Worm (Caenorhabditis elegans): Measurements from ENCODE around the gene mrps-18A.

Gene mrps-18A

ce11 chrIII:8300860-8301396, 30.8 kb downstream of the mrps-18A start:
- no peak for TF ChIP-seq blmp-1 (tag; optimal IDR thresholded peaks at IDR 0.05)
- no peak for TF ChIP-seq ces-1 (GFP tag; optimal IDR thresholded peaks at IDR 0.05)
- peak; percentile 63 for TF ChIP-seq dsc-1 (tag; optimal IDR thresholded peaks at IDR 0.05)

- TF ChIP-seq blmp-1 (tag; optimal IDR thresholded peaks at IDR 0.05) (no peak), efl-1 (optimal IDR thresholded peaks at IDR 0.05) (no peak), efl-1 (GFP tag; optimal IDR thresholded peaks at IDR 0.05 in 1 of 2) (peak in 1 of 2 experiments; percentile 72), lin-14 (GFP tag; optimal IDR thresholded peaks at IDR 0.05) (peak; percentile 8), elt-2 (tag; optimal IDR thresholded peaks at IDR 0.05) (peak; percentile 68)
These were observed 32.0 kb downstream of the mrps-18A start for ce11 chrIII:8299734-8300133.

- TF ChIP-seq ama-1 (optimal IDR thresholded peaks at IDR 0.05) (no peak), ceh-63 (GFP tag; optimal IDR thresholded peaks at IDR 0.05) (no peak), isw-1 (GFP tag; IDR thresholded peaks at IDR 0.05) (no peak), dsc-1 (tag; optimal IDR thresholded peaks at IDR 0.05) (peak; percentile 36)
These were observed 32.6 kb downstream of the mrps-18A start for ce11 chrIII:8299078-8299587.

- TF ChIP-seq tbx-2 (tag; optimal IDR thresholded peaks at IDR 0.05) = no peak
- TF ChIP-seq rnt-1 (tag; optimal IDR thresholded peaks at IDR 0.05) = no peak
- TF ChIP-seq sox-4 (tag; optimal IDR thresholded peaks at IDR 0.05) = no peak
- TF ChIP-seq ceh-90 (tag; optimal IDR thresholded peaks at IDR 0.05) = no peak
- no peak for TF ChIP-seq sptf-1 (tag; optimal IDR thresholded peaks at IDR 0.05)
- TF ChIP-seq elt-2 (tag; optimal IDR thresholded peaks at IDR 0.05) = peak; percentile 8
- no peak for TF ChIP-seq C34B4.2 (tag; optimal IDR thresholded peaks at IDR 0.05)
- TF ChIP-seq efl-1 (optimal IDR thresholded peaks at IDR 0.05) = no peak
- no peak for TF ChIP-seq efl-1 (GFP tag; optimal IDR thresholded peaks at IDR 0.05 in 1 of 2)
These were observed 33.4 kb downstream of the mrps-18A start for ce11 chrIII:8298216-8298920.

ce11 chrIII:8293260-8293659, 38.5 kb downstream of the mrps-18A start:
- TF ChIP-seq blmp-1 (tag; optimal IDR thresholded peaks at IDR 0.05) (peak; percentile 84), unc-130 (tag; optimal IDR thresholded peaks at IDR 0.05) (no peak)

ce11 chrIII:8291268-8292032, 40.3 kb downstream of the mrps-18A start:
- TF ChIP-seq snu-23 (GFP tag; optimal IDR thresholded peaks at IDR 0.05) = no peak
- TF ChIP-seq elt-3 (tag; optimal IDR thresholded peaks at IDR 0.05) = peak in 1 of 6 experiments; percentile 33
- peak; percentile 12 for TF ChIP-seq lin-14 (GFP tag; optimal IDR thresholded peaks at IDR 0.05)
- TF ChIP-seq unc-86 (tag; optimal IDR thresholded peaks at IDR 0.05) = no peak
- TF ChIP-seq pag-3 (tag; optimal IDR thresholded peaks at IDR 0.05; ENCODE audit: borderline replicate concordance, insufficient read depth) = no peak
- TF ChIP-seq dpl-1 (GFP tag; optimal IDR thresholded peaks at IDR 0.05) = no peak
- no peak for TF ChIP-seq lin-39 (tag; optimal IDR thresholded peaks at IDR 0.05)
- no peak for TF ChIP-seq efl-1 (optimal IDR thresholded peaks at IDR 0.05)
- peak in 1 of 2 experiments; percentile 41 for TF ChIP-seq efl-1 (GFP tag; optimal IDR thresholded peaks at IDR 0.05 in 1 of 2)
- TF ChIP-seq blmp-1 (tag; optimal IDR thresholded peaks at IDR 0.05) = peak; percentile 84
- no peak for TF ChIP-seq aha-1 (tag; optimal IDR thresholded peaks at IDR 0.05)
- TF ChIP-seq nhr-11 (tag; optimal IDR thresholded peaks at IDR 0.05) = no peak
- TF ChIP-seq lir-3 (tag; optimal IDR thresholded peaks at IDR 0.05; ENCODE audit: poor library complexity) = no peak
- no peak for TF ChIP-seq ceh-8 (GFP tag; optimal IDR thresholded peaks at IDR 0.05)
- no peak for TF ChIP-seq nhr-84 (tag; optimal IDR thresholded peaks at IDR 0.05)
- peak; percentile 65 for TF ChIP-seq tlp-1 (tag; optimal IDR thresholded peaks at IDR 0.05)
- TF ChIP-seq elt-2 (tag; optimal IDR thresholded peaks at IDR 0.05) = peak; percentile 85
- TF ChIP-seq lin-35 (GFP tag; optimal IDR thresholded peaks at IDR 0.05) = peak in 1 of 2 experiments; percentile 29
- TF ChIP-seq mep-1 (tag; optimal IDR thresholded peaks at IDR 0.05) = peak; percentile 23
- TF ChIP-seq sptf-1 (tag; optimal IDR thresholded peaks at IDR 0.05) = no peak
- TF ChIP-seq nhr-47 (tag; optimal IDR thresholded peaks at IDR 0.05) = no peak
- peak; percentile 83 for TF ChIP-seq pqm-1 (tag; optimal IDR thresholded peaks at IDR 0.05)
- TF ChIP-seq sox-4 (tag; optimal IDR thresholded peaks at IDR 0.05) = no peak
- TF ChIP-seq hlh-4 (tag; optimal IDR thresholded peaks at IDR 0.05) = no peak
- TF ChIP-seq nhr-76 (tag; optimal IDR thresholded peaks at IDR 0.05) = no peak
- TF ChIP-seq Y116A8C.19 (tag; optimal IDR thresholded peaks at IDR 0.05; ENCODE audit: borderline replicate concordance) = no peak
- TF ChIP-seq lin-15B (tag; optimal IDR thresholded peaks at IDR 0.05) = no peak
- TF ChIP-seq fkh-4 (tag; optimal IDR thresholded peaks at IDR 0.05; ENCODE audit: borderline replicate concordance) = no peak

All from whole organism, L1 larva.